Fruit fly (Drosophila melanogaster) whole organism, embryonic: ENCODE data around the gene Vm34Ca.

Experiments used
- Awh ChIP-seq: fragments of 200-800 bp; sonication (Bioruptor generic); IDR thresholded peaks from 2 replicates; pipeline ENCODE4, ENCODE4 v1.3.6; 2022; ENCODE audit warnings: missing biosample characterization, missing genetic modification characterization
- Bteb2 ChIP-seq: fragments of 200-800 bp; sonication (Bioruptor generic); optimal IDR thresholded peaks from 2 replicates; lab custom pipeline; 2016; ENCODE audit warnings: missing biosample characterization, missing genetic modification characterization
- CG11093 ChIP-seq: fragments of 200-800 bp; sonication (Bioruptor generic); IDR thresholded peaks from 3 replicates; pipeline ENCODE4 v1.3.6; 2022; ENCODE audit warnings: missing biosample characterization, missing genetic modification characterization
- CG11560 ChIP-seq: fragments of 200-800 bp; sonication (Bioruptor generic); IDR thresholded peaks from 3 replicates; pipeline ENCODE4 v1.3.6; 2022; ENCODE audit warnings: missing biosample characterization, missing genetic modification characterization
- CG12769 ChIP-seq: fragments of 200-800 bp; sonication (Bioruptor generic); optimal IDR thresholded peaks from 2 replicates; lab custom pipeline; 2019; ENCODE audit warnings: missing biosample characterization, mild to moderate bottlenecking, missing genetic modification characterization, moderate library complexity
- CG13624 ChIP-seq: fragments of 200-800 bp; sonication (Bioruptor generic); optimal IDR thresholded peaks from 2 replicates; lab custom pipeline; 2016; ENCODE audit warnings: missing biosample characterization, missing genetic modification characterization
- CG14965 ChIP-seq: fragments of 200-800 bp; sonication (Bioruptor generic); optimal IDR thresholded peaks from 2 replicates; lab custom pipeline; 2016; ENCODE audit warnings: missing biosample characterization, missing genetic modification characterization, borderline replicate concordance
- CG16779 ChIP-seq: fragments of 200-800 bp; sonication (Bioruptor generic); IDR thresholded peaks from 2 replicates; pipeline ENCODE4 v1.3.6; 2022; ENCODE audit warnings: missing biosample characterization, missing genetic modification characterization
- CG18262 ChIP-seq: fragments of 200-800 bp; optimal IDR thresholded peaks from 3 replicates; lab custom pipeline; 2019; ENCODE audit warnings: missing biosample characterization, mild to moderate bottlenecking, missing genetic modification characterization, moderate library complexity
- CG2202 ChIP-seq: fragments of 200-800 bp; sonication (Bioruptor generic); optimal IDR thresholded peaks from 2 replicates; lab custom pipeline; 2018; ENCODE audit warnings: missing biosample characterization, mild to moderate bottlenecking, missing genetic modification characterization
- CG3281 ChIP-seq: fragments of 200-800 bp; sonication (Bioruptor generic); optimal IDR thresholded peaks from 3 replicates; lab custom pipeline; 2017; ENCODE audit warnings: missing biosample characterization, mild to moderate bottlenecking, missing genetic modification characterization
- CG3407 ChIP-seq: fragments of 200-800 bp; sonication (Bioruptor generic); optimal IDR thresholded peaks from 2 replicates; lab custom pipeline; 2018; ENCODE audit warnings: missing biosample characterization, mild to moderate bottlenecking, missing genetic modification characterization
- CG6272 ChIP-seq: fragments of 200-800 bp; sonication (Bioruptor generic); IDR thresholded peaks from 2 replicates; pipeline ENCODE4 v1.3.6; 2022; ENCODE audit warnings: missing biosample characterization, missing genetic modification characterization
- CG7987 ChIP-seq: fragments of 200-800 bp; sonication (Bioruptor generic); optimal IDR thresholded peaks from 2 replicates; lab custom pipeline; 2018; ENCODE audit warnings: missing biosample characterization, mild to moderate bottlenecking, missing genetic modification characterization, moderate library complexity
- CG8765 ChIP-seq: fragments of 200-800 bp; sonication (Bioruptor generic); IDR thresholded peaks from 2 replicates; pipeline ENCODE4 v1.3.6; 2022; ENCODE audit warnings: missing biosample characterization, missing genetic modification characterization
- CG9215 ChIP-seq: fragments of 200-800 bp; sonication (Bioruptor generic); IDR thresholded peaks from 2 replicates; pipeline ENCODE4 v1.3.6; 2022; ENCODE audit warnings: missing biosample characterization, missing genetic modification characterization
- CG9727 ChIP-seq: fragments of 200-800 bp; sonication (Bioruptor generic); optimal IDR thresholded peaks from 3 replicates; lab custom pipeline; 2017; ENCODE audit warnings: missing biosample characterization, mild to moderate bottlenecking, missing genetic modification characterization
- Dfd ChIP-seq, 2 experiments: fragments of >200 bp; optimal IDR thresholded peaks; 2 replicates each; lab custom pipeline; 2017; ENCODE audit warnings: missing biosample characterization in 2 of 2, missing genetic modification characterization in 2 of 2
- Dip2 ChIP-seq: fragments of 200-800 bp; sonication (Bioruptor generic); IDR thresholded peaks from 2 replicates; pipeline ENCODE4 v1.3.6; 2022; ENCODE audit warnings: missing biosample characterization, missing genetic modification characterization
- Dll ChIP-seq: fragments of 200-800 bp; sonication (Bioruptor generic); IDR thresholded peaks from 4 replicates; pipeline ENCODE4 v1.3.6; 2022; ENCODE audit warnings: missing biosample characterization, missing genetic modification characterization; ENCODE audit not compliant: partially characterized antibody
- Dp ChIP-seq: fragments of 200-800 bp; sonication (Bioruptor generic); optimal IDR thresholded peaks from 2 replicates; lab custom pipeline; 2018; ENCODE audit warnings: missing biosample characterization, mild to moderate bottlenecking, missing genetic modification characterization, moderate library complexity
- E2f2 ChIP-seq: fragments of 200-800 bp; sonication (Bioruptor generic); IDR thresholded peaks from 2 replicates; pipeline ENCODE4 v1.3.6; 2022; ENCODE audit warnings: missing biosample characterization, missing genetic modification characterization
- Nf-YC ChIP-seq: fragments of 200-800 bp; optimal IDR thresholded peaks from 3 replicates; lab custom pipeline; 2019; ENCODE audit warnings: missing biosample characterization, mild to moderate bottlenecking, missing genetic modification characterization, moderate library complexity
- Scr ChIP-seq: fragments of 200-800 bp; sonication (Bioruptor generic); IDR thresholded peaks from 2 replicates; pipeline ENCODE4 v1.3.6; 2022; ENCODE audit warnings: missing biosample characterization, missing genetic modification characterization; ENCODE audit not compliant: partially characterized antibody
- Sox102F ChIP-seq: fragments of 200-800 bp; sonication (Bioruptor generic); optimal IDR thresholded peaks from 2 replicates; lab custom pipeline; 2018; ENCODE audit warnings: missing biosample characterization, mild to moderate bottlenecking, missing genetic modification characterization, moderate library complexity
- TFAM ChIP-seq: fragments of 200-800 bp; sonication (Bioruptor generic); optimal IDR thresholded peaks from 2 replicates; lab custom pipeline; 2017; ENCODE audit warnings: missing biosample characterization, missing genetic modification characterization, inconsistent platforms
- Usf ChIP-seq: fragments of 200-800 bp; sonication (Bioruptor generic); optimal IDR thresholded peaks from 2 replicates; lab custom pipeline; 2017; ENCODE audit warnings: missing genotype, missing biosample characterization, missing genetic modification characterization
- cas ChIP-seq: fragments of 200-800 bp; sonication (Bioruptor generic); IDR thresholded peaks from 2 replicates; pipeline ENCODE4 v1.3.6; 2022; ENCODE audit warnings: missing biosample characterization, missing genetic modification characterization
- caup ChIP-seq: fragments of 200-800 bp; sonication (Bioruptor generic); optimal IDR thresholded peaks from 3 replicates; lab custom pipeline; 2017; ENCODE audit warnings: missing biosample characterization, mild to moderate bottlenecking, missing genetic modification characterization, moderate library complexity; ENCODE audit not compliant: severe bottlenecking
- chinmo ChIP-seq: fragments of 200-800 bp; sonication (Bioruptor generic); IDR thresholded peaks from 4 replicates; pipeline ENCODE4 v1.3.6; 2022; ENCODE audit warnings: missing biosample characterization, missing genetic modification characterization; ENCODE audit not compliant: partially characterized antibody
- chm ChIP-seq: fragments of 200-800 bp; sonication (Bioruptor generic); IDR thresholded peaks from 2 replicates; pipeline ENCODE4 v1.3.6; 2022; ENCODE audit warnings: missing biosample characterization, missing genetic modification characterization
- ci ChIP-seq: fragments of 200-800 bp; sonication (Bioruptor generic); IDR thresholded peaks from 3 replicates; pipeline ENCODE4 v1.3.6; 2022; ENCODE audit warnings: missing biosample characterization, missing genetic modification characterization
- da ChIP-seq: fragments of 200-800 bp; sonication (Bioruptor generic); optimal IDR thresholded peaks from 2 replicates; lab custom pipeline; 2016; ENCODE audit warnings: missing biosample characterization, missing genetic modification characterization
- dm ChIP-seq: fragments of 200-800 bp; sonication (Bioruptor generic); optimal IDR thresholded peaks from 3 replicates; lab custom pipeline; 2016; ENCODE audit warnings: missing biosample characterization, missing genetic modification characterization
- fd102C ChIP-seq: fragments of 200-800 bp; sonication (Bioruptor generic); optimal IDR thresholded peaks from 2 replicates; lab custom pipeline; 2018; ENCODE audit warnings: missing biosample characterization, mild to moderate bottlenecking, missing genetic modification characterization, moderate library complexity
- gfzf ChIP-seq: fragments of 200-800 bp; sonication (Bioruptor generic); optimal IDR thresholded peaks from 2 replicates; lab custom pipeline; 2016; ENCODE audit warnings: missing biosample characterization, mild to moderate bottlenecking, missing genetic modification characterization, moderate library complexity
- hkb ChIP-seq, 2 experiments: fragments of 200-800 bp in 1 of 2; fragments of >200 bp in 1 of 2; sonication (Bioruptor generic) in 1 of 2; IDR thresholded peaks in 1 of 2; optimal IDR thresholded peaks in 1 of 2; 2 replicates each; pipeline versions ENCODE4 v1.3.6 to Lab custom; 2017 to 2022; ENCODE audit warnings: missing biosample characterization in 1 of 2, missing genetic modification characterization in 1 of 2
- lmd ChIP-seq: fragments of 200-800 bp; sonication (Bioruptor generic); IDR thresholded peaks from 2 replicates; pipeline ENCODE4 v1.3.6; 2022; ENCODE audit warnings: missing biosample characterization, missing genetic modification characterization
- luna ChIP-seq: fragments of 200-800 bp; sonication (Bioruptor generic); optimal IDR thresholded peaks from 2 replicates; lab custom pipeline; 2016; ENCODE audit warnings: missing biosample characterization, missing genetic modification characterization
- pan ChIP-seq, 4 experiments: fragments of >200 bp in 3 of 4; fragments of 200-800 bp in 1 of 4; sonication (Bioruptor generic) in 1 of 4; optimal IDR thresholded peaks in 3 of 4; IDR thresholded peaks in 1 of 4; 2 replicates each; pipeline versions ENCODE4 v1.3.6 to Lab custom; 2017 to 2022; ENCODE audit warnings: missing biosample characterization in 2 of 4, missing genetic modification characterization in 2 of 4, mixed read lengths in 1 of 4
- psq ChIP-seq: fragments of 200-800 bp; sonication (Bioruptor generic); optimal IDR thresholded peaks from 2 replicates; lab custom pipeline; 2017; ENCODE audit warnings: missing biosample characterization, missing genetic modification characterization
- ranshi ChIP-seq: fragments of 200-800 bp; sonication (Bioruptor generic); IDR thresholded peaks from 2 replicates; pipeline ENCODE4 v1.3.6; 2022; ENCODE audit warnings: missing biosample characterization, missing genetic modification characterization
- sqz ChIP-seq: fragments of 200-800 bp; sonication (Bioruptor generic); optimal IDR thresholded peaks from 3 replicates; lab custom pipeline; 2018; ENCODE audit warnings: missing biosample characterization, mild to moderate bottlenecking, missing genetic modification characterization
- sug ChIP-seq: fragments of 200-800 bp; optimal IDR thresholded peaks from 2 replicates; lab custom pipeline; 2019; ENCODE audit warnings: missing biosample characterization, mild to moderate bottlenecking, missing genetic modification characterization, moderate library complexity
- tup ChIP-seq: fragments of 200-800 bp; sonication (Bioruptor generic); optimal IDR thresholded peaks from 2 replicates; lab custom pipeline; 2016; ENCODE audit warnings: missing biosample characterization, mild to moderate bottlenecking, missing genetic modification characterization, moderate library complexity
- zen2 ChIP-seq: fragments of 200-800 bp; sonication (Bioruptor generic); IDR thresholded peaks from 3 replicates; pipeline ENCODE4 v1.3.6; 2022; ENCODE audit warnings: missing biosample characterization, missing genetic modification characterization; ENCODE audit not compliant: partially characterized antibody
- zfh2 ChIP-seq: fragments of 200-800 bp; sonication (Bioruptor generic); optimal IDR thresholded peaks from 2 replicates; lab custom pipeline; 2016; ENCODE audit warnings: missing biosample characterization, missing genetic modification characterization

Gene Vm34Ca

dm6 chr2L:13373435-13374242 is 37.8 kb downstream of the Vm34Ca start, which contains the start of the genes Bdp1 and CG6565 (continued):
- peak; percentile 85 for TF ChIP-seq CG7987 (GFP tag; lab: Kevin White, UChicago)
- TF ChIP-seq hkb (optimal IDR thresholded peaks at IDR 0.05; lab: Kevin White, UChicago), result peak; percentile 91
- peak; percentile 93 for TF ChIP-seq hkb (GFP tag; IDR thresholded peaks at IDR 0.05; lab: Robert Waterston, UW)
- peak; percentile 98 for TF ChIP-seq lmd (GFP tag; lab: Robert Waterston, UW)
- TF ChIP-seq zen2, result no peak
- TF ChIP-seq sqz, result peak; percentile 92
- TF ChIP-seq ranshi (GFP tag; lab: Robert Waterston, UW), result peak; percentile 95
- peak; percentile 75 for TF ChIP-seq TFAM (GFP tag; lab: Kevin White, UChicago)
- peak; percentile 73 for TF ChIP-seq Dip2
- TF ChIP-seq CG14965 (GFP tag; lab: Kevin White, UChicago), result peak; percentile 76
- TF ChIP-seq Nf-YC (tag; lab: Kevin White, UChicago), result peak; percentile 84
- TF ChIP-seq Bteb2, result peak; percentile 98
- peak; percentile 95 for TF ChIP-seq sug (tag; lab: Kevin White, UChicago)
- no peak for TF ChIP-seq Dfd (GFP tag; optimal IDR thresholded peaks at IDR 0.05; lab: Kevin White, UChicago)
- peak; percentile 97 for TF ChIP-seq Usf (GFP tag; lab: Kevin White, UChicago)
- peak; percentile 91 for TF ChIP-seq chm (GFP tag; lab: Robert Waterston, UW)
- peak; percentile 89 for TF ChIP-seq cas (GFP tag; lab: Robert Waterston, UW)
- TF ChIP-seq CG9727, result peak; percentile 99
- TF ChIP-seq tup, result peak; percentile 94
- no peak for TF ChIP-seq chinmo (GFP tag; lab: Robert Waterston, UW)
- peak; percentile 33 for TF ChIP-seq gfzf (GFP tag; lab: Kevin White, UChicago)
- peak; percentile 97 for TF ChIP-seq CG9215 (GFP tag; lab: Robert Waterston, UW)
- TF ChIP-seq CG6272 (GFP tag; lab: Robert Waterston, UW), result peak; percentile 97
- peak; percentile 99 for TF ChIP-seq zfh2 (GFP tag; lab: Kevin White, UChicago)
- 0 out of 4 replicates have a peak, but pooled peaks have one; percentile 29 for TF ChIP-seq Dll (GFP tag; lab: Robert Waterston, UW)
- TF ChIP-seq psq (GFP tag; lab: Kevin White, UChicago), result peak; percentile 93
- peak; percentile 97 for TF ChIP-seq luna (GFP tag; lab: Kevin White, UChicago)
- peak; percentile 94 for TF ChIP-seq CG3407
- TF ChIP-seq CG11093, result peak; percentile 97
- TF ChIP-seq caup, result peak; percentile 95
- peak; percentile 90 for TF ChIP-seq CG2202 (tag; lab: Kevin White, UChicago)
- peak; percentile 48; the same call in 1 of the 2 replicates for TF ChIP-seq Scr (GFP tag; lab: Robert Waterston, UW)
- TF ChIP-seq CG12769, result no peak
- TF ChIP-seq pan (optimal IDR thresholded peaks at IDR 0.05; lab: Kevin White, UChicago), result no peak
- peak in 1 of 2 experiments; percentile 92 for TF ChIP-seq pan (GFP tag; optimal IDR thresholded peaks at IDR 0.05 in 1 of 2, IDR thresholded peaks at IDR 0.05 in 1 of 2)
- peak; percentile 84 for TF ChIP-seq Awh (GFP tag; lab: Robert Waterston, UW)
- TF ChIP-seq dm (GFP tag; lab: Kevin White, UChicago), result peak; percentile 99
- peak; percentile 91 for TF ChIP-seq CG11560 (tag; lab: Robert Waterston, UW)
- peak; percentile 65; the same call in 1 of the 2 replicates for TF ChIP-seq CG16779
- peak; percentile 80 for TF ChIP-seq fd102C
- TF ChIP-seq CG3281 (GFP tag; lab: Kevin White, UChicago), result peak; percentile 96
- TF ChIP-seq da (GFP tag; lab: Kevin White, UChicago), result peak; percentile 97
- TF ChIP-seq Sox102F (GFP tag; lab: Kevin White, UChicago), result peak; percentile 98
- TF ChIP-seq E2f2, result peak; percentile 76
- peak; percentile 95; the same call in 1 of the 2 replicates for TF ChIP-seq CG8765 (GFP tag; lab: Robert Waterston, UW)
- peak; percentile 25 for TF ChIP-seq Dp
- TF ChIP-seq CG18262 (tag; lab: Kevin White, UChicago), result peak; percentile 95
- peak; percentile 99 for TF ChIP-seq CG13624 (GFP tag; lab: Kevin White, UChicago)
- peak; percentile 86 for TF ChIP-seq ci (GFP tag; lab: Robert Waterston, UW)
